Fruit fly (Drosophila melanogaster): ENCODE results near the gene CG3014.

- TF ChIP-seq CTCF (optimal IDR thresholded peaks at IDR 0.05) (no peak), CG8478 (optimal IDR thresholded peaks at IDR 0.05) (no peak)
Measured at dm6 chr3R:7785784-7786183, 16.8 kb downstream of the CG3014 start, which contains the start of gene CG18745.

All from S2 (cell line).